Worm (Caenorhabditis elegans) whole organism, midembryonic: ENCODE results near the gene W02C12.2.
A peak's percentile ranks its signal among the peaks of the same experiment; 100 is the strongest.

Source experiments
- T22C8.4 ChIP-seq: fragments of 200-800 bp; sonication (Bioruptor generic); IDR thresholded peaks from 2 replicates; pipeline ENCODE4 v1.3.6; 2022; ENCODE audit warnings: missing genetic modification characterization, missing compliant biosample characterization
- cog-1 ChIP-seq: sonication (generic microtip); optimal IDR thresholded peaks from 2 replicates; lab custom pipeline; 2016; ENCODE audit warnings: missing genetic modification characterization, missing compliant biosample characterization
- flt-1 ChIP-seq: fragments of 200-800 bp; sonication (Bioruptor generic); IDR thresholded peaks from 2 replicates; pipeline ENCODE4 v1.3.6; 2022; ENCODE audit warnings: missing genetic modification characterization, missing compliant biosample characterization
- klf-2 ChIP-seq: fragments of 200-800 bp; sonication (Bioruptor generic); conservative IDR thresholded peaks from 2 replicates; pipeline ENCODE4 v1.3.6; 2022; ENCODE audit warnings: missing genetic modification reagents, missing genetic modification characterization, missing compliant biosample characterization
- med-1 ChIP-seq: sonication (generic microtip); optimal IDR thresholded peaks from 2 replicates; lab custom pipeline; 2017; ENCODE audit warnings: missing genetic modification characterization, mild to moderate bottlenecking, missing compliant biosample characterization, antibody characterized with exemption, missing genetic modification reagents; ENCODE audit not compliant: insufficient read depth
- ref-1 ChIP-seq: fragments of 200-800 bp; sonication (Bioruptor generic); conservative IDR thresholded peaks from 2 replicates; pipeline ENCODE4 v1.3.6; 2022; ENCODE audit warnings: missing genetic modification reagents, missing genetic modification characterization, missing compliant biosample characterization
- tab-1 ChIP-seq: fragments of 200-800 bp; sonication (Bioruptor generic); IDR thresholded peaks from 2 replicates; pipeline ENCODE4 v1.3.6; 2022; ENCODE audit warnings: missing genetic modification characterization, missing compliant biosample characterization
- ztf-23 ChIP-seq: fragments of 200-800 bp; sonication (Bioruptor generic); IDR thresholded peaks from 2 replicates; pipeline ENCODE4 v1.3.6; 2022; ENCODE audit warnings: missing genetic modification reagents, missing genetic modification characterization, missing compliant biosample characterization
- ztf-29 ChIP-seq: fragments of 200-800 bp; sonication (Bioruptor generic); IDR thresholded peaks from 2 replicates; pipeline ENCODE4 v1.3.6; 2022; ENCODE audit warnings: missing genetic modification reagents, missing genetic modification characterization, missing compliant biosample characterization

The W02C12.2 gene

DNA sequence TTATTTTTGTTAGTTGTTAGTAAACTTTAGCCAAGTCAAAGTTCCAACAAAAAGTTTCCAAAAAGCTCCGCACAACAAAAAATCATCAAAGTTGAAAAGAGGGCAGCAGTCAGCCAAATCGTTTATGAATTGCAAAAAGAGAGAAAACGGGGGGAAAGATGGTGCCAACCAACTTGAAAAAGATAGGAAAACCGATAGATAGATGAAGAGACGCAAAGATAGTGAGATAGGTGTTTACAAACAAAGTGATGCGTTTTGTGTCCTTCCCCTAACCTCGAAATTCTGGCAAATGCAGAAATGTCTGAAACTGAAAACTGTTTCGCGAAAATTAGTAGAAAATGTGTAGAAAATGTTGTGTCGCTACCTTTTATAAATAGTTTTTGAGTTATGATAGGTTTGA, 25.7 kb upstream of the W02C12.2 start:
- no peak for TF ChIP-seq cog-1 (tag; lab: Kevin White, UChicago)
- TF ChIP-seq klf-2 (GFP tag; lab: Robert Waterston, UW) = no peak
- no peak for TF ChIP-seq T22C8.4 (GFP tag; lab: Robert Waterston, UW)
- no peak for TF ChIP-seq ztf-29 (GFP tag; lab: Robert Waterston, UW)
- TF ChIP-seq flt-1 (GFP tag; lab: Robert Waterston, UW) = no peak
- no peak for TF ChIP-seq ztf-23 (GFP tag; lab: Robert Waterston, UW)
- TF ChIP-seq ref-1 (GFP tag; lab: Robert Waterston, UW) = no peak
- TF ChIP-seq med-1 (GFP tag; lab: Kevin White, UChicago) = no peak
- TF ChIP-seq tab-1 (GFP tag; lab: Robert Waterston, UW) = no peak

DNA sequence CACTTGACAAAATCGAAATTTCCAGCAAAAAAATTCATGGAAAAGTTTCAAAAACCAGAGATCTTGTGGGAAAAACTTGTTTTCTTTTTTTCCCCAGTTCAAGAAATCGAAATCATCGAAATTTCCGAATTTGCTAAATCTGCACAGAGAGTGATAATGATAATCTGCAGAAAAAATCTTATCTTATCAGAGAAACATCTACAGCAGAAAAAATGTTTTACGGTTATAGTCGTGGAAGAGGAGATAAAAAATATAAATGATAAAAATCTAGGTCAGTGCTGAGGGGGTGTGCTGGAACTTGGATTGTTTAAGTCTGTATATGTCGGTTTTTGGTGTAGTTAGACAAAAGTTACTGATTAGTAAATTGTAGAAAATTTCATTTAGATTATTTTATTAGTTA, 24.6 kb upstream of the W02C12.2 start:
- TF ChIP-seq tab-1 (GFP tag; lab: Robert Waterston, UW) (no peak), ref-1 (GFP tag; lab: Robert Waterston, UW) (no peak), T22C8.4 (GFP tag; lab: Robert Waterston, UW) (no peak), klf-2 (GFP tag; lab: Robert Waterston, UW) (no peak), ztf-29 (GFP tag; lab: Robert Waterston, UW) (no peak), flt-1 (GFP tag; lab: Robert Waterston, UW) (no peak)

DNA sequence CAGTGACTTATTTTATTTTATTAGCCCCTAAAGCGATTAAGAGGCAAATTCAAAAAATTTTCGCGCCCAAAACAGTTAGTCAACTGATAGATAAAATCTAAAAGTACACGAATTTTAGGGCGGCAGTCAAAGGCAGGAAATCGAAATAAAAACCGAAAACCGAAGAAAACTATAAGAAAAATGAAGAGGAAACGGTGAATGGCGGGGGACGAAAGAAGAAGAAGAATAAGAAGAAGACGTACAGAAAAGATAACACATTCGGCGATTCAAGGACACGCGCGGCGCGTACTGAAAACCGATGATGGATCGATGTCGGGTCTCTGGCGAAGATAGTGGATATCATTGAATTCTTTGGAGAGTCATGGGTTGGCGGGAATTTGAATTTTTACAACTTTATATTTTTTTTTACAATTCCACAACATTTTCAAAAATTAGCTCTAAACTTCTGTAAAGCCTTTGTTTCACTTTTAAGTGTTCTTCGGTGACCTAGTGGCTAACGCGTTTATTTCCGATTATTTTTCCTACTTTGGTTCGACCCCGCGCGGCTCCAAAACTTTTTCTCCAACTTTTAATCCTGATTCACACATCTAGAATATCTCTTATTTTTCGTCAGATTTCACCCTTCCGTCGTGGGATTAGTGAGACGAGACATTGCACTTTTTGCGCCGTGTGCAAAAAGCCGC, 23.3 kb upstream of the W02C12.2 start:
- no peak for TF ChIP-seq flt-1 (GFP tag; lab: Robert Waterston, UW)
- no peak for TF ChIP-seq ztf-23 (GFP tag; lab: Robert Waterston, UW)
- TF ChIP-seq T22C8.4 (GFP tag; lab: Robert Waterston, UW) = no peak
- no peak for TF ChIP-seq ref-1 (GFP tag; lab: Robert Waterston, UW)
- TF ChIP-seq tab-1 (GFP tag; lab: Robert Waterston, UW) = no peak
- no peak for TF ChIP-seq cog-1 (tag; lab: Kevin White, UChicago)
- TF ChIP-seq ztf-29 (GFP tag; lab: Robert Waterston, UW) = no peak
- no peak for TF ChIP-seq med-1 (GFP tag; lab: Kevin White, UChicago)
- no peak for TF ChIP-seq klf-2 (GFP tag; lab: Robert Waterston, UW)

DNA sequence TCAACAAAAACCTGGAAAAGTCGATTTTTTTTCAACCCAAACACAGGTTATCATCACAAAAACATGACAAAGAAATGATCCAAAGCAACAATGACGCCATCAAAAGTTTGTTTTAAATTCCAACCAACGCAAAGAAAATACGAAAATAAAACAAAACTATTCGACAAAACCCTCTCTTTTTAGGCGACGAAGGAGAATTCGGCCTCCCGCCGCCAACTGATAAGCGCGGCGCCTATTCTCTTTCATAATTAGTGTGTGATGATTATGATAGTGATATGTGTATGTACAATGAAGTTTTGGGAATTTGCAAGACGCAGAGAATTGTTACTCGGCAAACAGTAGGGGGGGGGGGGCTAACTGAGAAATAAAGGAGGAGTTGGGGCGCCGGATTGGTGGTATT, 21.5 kb upstream of the W02C12.2 start:
- TF ChIP-seq ref-1 (GFP tag; lab: Robert Waterston, UW) (no peak), ztf-29 (GFP tag; lab: Robert Waterston, UW) (no peak), tab-1 (GFP tag; lab: Robert Waterston, UW) (no peak), flt-1 (GFP tag; lab: Robert Waterston, UW) (no peak), med-1 (GFP tag; lab: Kevin White, UChicago) (no peak), cog-1 (tag; lab: Kevin White, UChicago) (no peak), ztf-23 (GFP tag; lab: Robert Waterston, UW) (no peak), T22C8.4 (GFP tag; lab: Robert Waterston, UW) (no peak), klf-2 (GFP tag; lab: Robert Waterston, UW) (no peak)

DNA sequence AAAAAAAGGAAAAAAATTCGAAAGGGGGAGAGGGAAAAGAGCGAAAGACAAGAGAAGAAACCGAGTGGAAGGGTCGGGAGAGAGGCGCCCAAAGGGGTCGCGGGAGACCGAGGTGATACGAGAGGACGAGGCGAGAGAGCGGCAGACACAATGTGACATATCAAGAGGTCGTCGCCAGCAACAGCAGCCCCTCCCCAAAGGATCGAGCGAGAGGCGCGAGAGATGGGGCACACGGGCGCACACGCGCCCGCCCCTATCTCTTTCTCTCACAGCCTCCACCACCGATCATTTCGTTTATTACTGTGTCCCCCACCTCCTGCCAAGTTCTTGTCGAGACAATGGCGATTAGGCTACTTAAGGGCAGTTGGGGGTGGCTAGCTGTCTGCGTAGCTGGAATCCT, 20.4 kb upstream of the W02C12.2 start:
- TF ChIP-seq flt-1 (GFP tag; lab: Robert Waterston, UW) = peak; percentile 61; the same call in 1 of the 2 replicates
- TF ChIP-seq tab-1 (GFP tag; lab: Robert Waterston, UW) = no peak
- 0 out of 2 replicates have a peak, but pooled peaks have one; percentile 45 for TF ChIP-seq klf-2 (GFP tag; lab: Robert Waterston, UW)

DNA sequence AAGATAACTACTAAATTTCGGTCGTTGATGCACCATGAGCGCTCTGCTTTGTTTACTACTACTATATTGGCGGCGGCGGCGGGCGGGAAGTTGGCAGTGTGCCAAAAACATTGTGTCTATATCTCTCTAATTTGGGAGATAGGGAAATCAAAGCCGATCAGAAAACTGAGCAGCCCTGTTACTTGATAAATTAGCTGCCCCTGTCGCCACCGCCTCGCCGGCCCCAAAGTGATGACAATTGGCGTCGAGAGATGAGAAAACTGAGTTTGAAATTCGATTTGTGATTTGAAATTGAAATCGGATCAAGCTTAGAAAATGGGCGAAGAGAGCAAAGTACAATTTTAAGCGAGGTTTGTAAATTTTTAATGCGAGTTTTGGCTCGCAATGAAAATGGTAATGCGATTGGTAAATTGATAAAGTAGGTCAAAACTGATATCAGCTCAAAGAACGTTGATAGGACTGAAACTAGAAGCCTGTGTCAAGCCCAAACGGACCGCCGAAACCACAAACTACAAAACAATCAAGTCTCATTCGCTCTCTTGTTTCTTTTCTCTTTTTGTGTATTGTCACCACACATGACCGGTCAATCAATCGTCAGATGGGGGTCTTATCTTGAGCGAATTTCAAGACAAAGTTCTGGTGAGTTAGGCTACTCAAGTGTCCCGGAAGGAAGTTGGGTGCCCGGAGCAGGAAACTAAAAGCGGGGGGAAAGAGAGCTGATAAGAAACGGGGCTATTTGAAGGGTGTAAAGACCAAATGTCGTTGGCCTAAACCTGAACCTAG, 19.5 kb upstream of the W02C12.2 start:
- TF ChIP-seq ref-1 (GFP tag; lab: Robert Waterston, UW) (no peak), ztf-23 (GFP tag; lab: Robert Waterston, UW) (no peak)

DNA sequence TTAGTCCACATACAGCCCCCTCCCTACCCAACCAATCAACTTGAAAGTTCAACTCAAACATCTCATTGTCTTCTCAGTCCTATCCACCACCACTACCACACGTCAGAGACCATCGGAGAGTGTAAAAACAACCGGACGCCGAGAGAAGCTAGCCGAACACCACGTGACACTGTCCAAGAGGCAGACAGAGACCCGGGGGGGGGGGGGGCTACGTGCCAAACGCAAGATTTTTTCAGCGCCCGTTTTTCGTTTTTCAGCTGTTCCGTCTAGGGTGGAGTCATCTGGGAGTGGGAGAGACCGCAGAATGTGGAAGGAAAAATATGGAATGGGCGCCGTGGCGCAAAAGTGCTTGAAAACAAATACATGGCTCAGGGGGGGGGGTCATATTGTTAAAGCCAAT, 18.1 kb upstream of the W02C12.2 start:
- TF ChIP-seq ref-1 (GFP tag; lab: Robert Waterston, UW) = no peak
- no peak for TF ChIP-seq T22C8.4 (GFP tag; lab: Robert Waterston, UW)
- TF ChIP-seq tab-1 (GFP tag; lab: Robert Waterston, UW) = no peak
- TF ChIP-seq klf-2 (GFP tag; lab: Robert Waterston, UW) = no peak
- no peak for TF ChIP-seq med-1 (GFP tag; lab: Kevin White, UChicago)
- TF ChIP-seq ztf-23 (GFP tag; lab: Robert Waterston, UW) = no peak
- TF ChIP-seq flt-1 (GFP tag; lab: Robert Waterston, UW) = no peak
- TF ChIP-seq ztf-29 (GFP tag; lab: Robert Waterston, UW) = no peak
- TF ChIP-seq cog-1 (tag; lab: Kevin White, UChicago) = no peak

DNA sequence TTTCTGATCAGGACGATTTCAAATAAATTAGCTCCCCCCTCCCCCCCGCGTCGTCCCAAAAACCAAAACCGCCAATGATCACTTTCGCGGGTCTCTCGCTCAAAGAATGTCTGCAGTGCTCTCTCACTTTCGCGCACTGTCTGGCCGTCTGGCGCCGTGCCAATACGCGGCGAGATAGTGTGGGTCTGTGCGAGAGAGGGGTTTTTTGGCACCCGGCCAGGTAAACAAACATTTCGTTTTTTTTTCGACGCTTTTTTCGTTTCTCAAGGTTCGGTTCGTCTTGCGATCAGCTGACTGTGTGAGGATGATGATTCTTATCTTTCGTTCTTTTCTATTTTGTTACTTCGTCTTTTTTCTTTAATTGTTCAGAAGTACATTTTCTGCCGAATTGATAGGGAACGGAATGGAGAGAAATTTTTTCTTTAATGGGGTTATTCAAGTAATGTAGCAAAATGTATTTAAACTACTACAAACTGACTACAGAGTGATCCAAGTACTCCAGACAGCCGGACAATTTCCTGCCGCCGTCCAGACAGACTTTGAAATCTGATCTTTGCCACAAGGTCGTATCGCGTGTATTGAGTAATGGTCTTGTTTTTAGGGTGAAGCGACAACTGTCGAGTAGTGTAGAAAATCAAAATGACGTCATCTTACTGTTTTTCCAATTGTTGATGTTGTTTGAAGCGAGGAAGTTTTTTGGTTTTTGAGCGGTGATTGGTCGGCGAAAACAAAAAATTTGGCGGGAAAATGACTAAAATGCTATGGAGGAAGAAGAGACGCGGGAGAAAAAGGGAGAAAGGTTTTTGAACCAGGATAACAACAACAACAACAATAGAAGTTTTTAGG, 16.6 kb upstream of the W02C12.2 start:
- TF ChIP-seq ztf-29 (GFP tag; lab: Robert Waterston, UW) (no peak), ref-1 (GFP tag; lab: Robert Waterston, UW) (no peak), flt-1 (GFP tag; lab: Robert Waterston, UW) (no peak), ztf-23 (GFP tag; lab: Robert Waterston, UW) (no peak), med-1 (GFP tag; lab: Kevin White, UChicago) (no peak), cog-1 (tag; lab: Kevin White, UChicago) (no peak), klf-2 (GFP tag; lab: Robert Waterston, UW) (no peak), T22C8.4 (GFP tag; lab: Robert Waterston, UW) (no peak), tab-1 (GFP tag; lab: Robert Waterston, UW) (no peak)
